Fruit fly (Drosophila melanogaster) whole organism, embryonic: ENCODE measurements around the gene CG2147.
A peak's percentile ranks its signal among the peaks of the same experiment; 100 is the strongest.

Experiments
- CG12391 ChIP-seq: fragments of 200-800 bp; sonication (Bioruptor generic); optimal IDR thresholded peaks from 3 replicates; lab custom pipeline; 2018; ENCODE audit warnings: missing biosample characterization, mild to moderate bottlenecking, missing genetic modification characterization, moderate library complexity
- CG12659 ChIP-seq: fragments of 200-800 bp; sonication (Bioruptor generic); optimal IDR thresholded peaks from 3 replicates; lab custom pipeline; 2017; ENCODE audit warnings: mild to moderate bottlenecking, missing biosample characterization, missing genetic modification reagents, missing genetic modification characterization
- CG13287 ChIP-seq: fragments of 200-800 bp; sonication (Bioruptor generic); IDR thresholded peaks from 2 replicates; pipeline ENCODE4 v1.3.6; 2022; ENCODE audit warnings: missing biosample characterization, missing genetic modification characterization; ENCODE audit not compliant: partially characterized antibody
- CG15479 ChIP-seq: fragments of 200-800 bp; sonication (Bioruptor generic); optimal IDR thresholded peaks from 3 replicates; lab custom pipeline; 2019; ENCODE audit warnings: missing biosample characterization, mild to moderate bottlenecking, missing genetic modification characterization, moderate library complexity
- CG15514 ChIP-seq: fragments of 200-800 bp; sonication (Bioruptor generic); optimal IDR thresholded peaks from 3 replicates; lab custom pipeline; 2017; ENCODE audit warnings: missing biosample characterization, missing genetic modification characterization, mild to moderate bottlenecking, moderate library complexity, missing genetic modification reagents
- CG18619 ChIP-seq: fragments of 200-800 bp; sonication (Bioruptor generic); optimal IDR thresholded peaks from 3 replicates; lab custom pipeline; 2017; ENCODE audit warnings: missing biosample characterization, mild to moderate bottlenecking, missing genetic modification characterization
- CG18764 ChIP-seq: fragments of 200-800 bp; sonication (Bioruptor generic); optimal IDR thresholded peaks from 3 replicates; lab custom pipeline; 2016; ENCODE audit warnings: missing biosample characterization, missing genetic modification characterization
- CG2678 ChIP-seq: fragments of 200-800 bp; sonication (Bioruptor generic); optimal IDR thresholded peaks from 3 replicates; lab custom pipeline; 2019; ENCODE audit warnings: missing biosample characterization, mild to moderate bottlenecking, missing genetic modification characterization, moderate library complexity
- CG30403 ChIP-seq: fragments of 200-800 bp; sonication (Bioruptor generic); optimal IDR thresholded peaks from 3 replicates; lab custom pipeline; 2016; ENCODE audit warnings: missing biosample characterization, missing genetic modification characterization
- CG34376 ChIP-seq: fragments of 200-800 bp; sonication (Bioruptor generic); optimal IDR thresholded peaks from 2 replicates; lab custom pipeline; 2018; ENCODE audit warnings: missing biosample characterization, mild to moderate bottlenecking, missing genetic modification characterization
- CG3847 ChIP-seq: fragments of 200-800 bp; sonication (Bioruptor generic); IDR thresholded peaks from 2 replicates; pipeline ENCODE4 v1.3.6; 2022; ENCODE audit warnings: missing biosample characterization, missing genetic modification characterization
- CG4360 ChIP-seq: fragments of 200-800 bp; sonication (Bioruptor generic); IDR thresholded peaks from 2 replicates; pipeline ENCODE4 v1.3.6; 2022; ENCODE audit warnings: missing biosample characterization, missing genetic modification characterization
- CG4404 ChIP-seq: fragments of 200-800 bp; sonication (Bioruptor generic); IDR thresholded peaks from 2 replicates; pipeline ENCODE4 v1.3.6; 2022; ENCODE audit warnings: missing biosample characterization, missing genetic modification characterization
- CG5180 ChIP-seq: fragments of 200-800 bp; sonication (Bioruptor generic); optimal IDR thresholded peaks from 3 replicates; lab custom pipeline; 2017; ENCODE audit warnings: missing biosample characterization, missing genetic modification characterization, mild to moderate bottlenecking, moderate library complexity, missing genetic modification reagents
- CG6272 ChIP-seq: fragments of 200-800 bp; sonication (Bioruptor generic); IDR thresholded peaks from 2 replicates; pipeline ENCODE4 v1.3.6; 2022; ENCODE audit warnings: missing biosample characterization, missing genetic modification characterization
- CG7839 ChIP-seq: fragments of 200-800 bp; sonication (Bioruptor generic); optimal IDR thresholded peaks from 3 replicates; lab custom pipeline; 2018; ENCODE audit warnings: missing biosample characterization, mild to moderate bottlenecking, missing genetic modification characterization, moderate library complexity
- CG8478 ChIP-seq: fragments of >200 bp; optimal IDR thresholded peaks from 2 replicates; lab custom pipeline; 2018
- CG9817 ChIP-seq: fragments of 200-800 bp; sonication (Bioruptor generic); optimal IDR thresholded peaks from 2 replicates; lab custom pipeline; 2018; ENCODE audit warnings: missing biosample characterization, mild to moderate bottlenecking, missing genetic modification characterization, moderate library complexity
- CTCF ChIP-seq: fragments of 200-800 bp; sonication (Bioruptor generic); optimal IDR thresholded peaks from 2 replicates; lab custom pipeline; 2017; ENCODE audit warnings: missing biosample characterization, mild to moderate bottlenecking, missing genetic modification characterization, moderate library complexity
- CoRest ChIP-seq: fragments of 200-800 bp; sonication (Bioruptor generic); optimal IDR thresholded peaks from 3 replicates; lab custom pipeline; 2018; ENCODE audit warnings: missing biosample characterization, mild to moderate bottlenecking, missing genetic modification characterization, moderate library complexity
- CrebB ChIP-seq: fragments of 200-800 bp; sonication (Bioruptor generic); optimal IDR thresholded peaks from 3 replicates; lab custom pipeline; 2018; ENCODE audit warnings: missing biosample characterization, mild to moderate bottlenecking, missing genetic modification characterization
- Dref ChIP-seq: fragments of 200-800 bp; sonication (Bioruptor generic); IDR thresholded peaks from 2 replicates; pipeline ENCODE4 v1.3.6; 2022; ENCODE audit warnings: missing biosample characterization, missing genetic modification characterization
- ERR ChIP-seq: fragments of 200-800 bp; sonication (Bioruptor generic); optimal IDR thresholded peaks from 2 replicates; lab custom pipeline; 2016; ENCODE audit warnings: missing biosample characterization, missing genetic modification characterization
- Ets97D ChIP-seq: fragments of 200-800 bp; sonication (Bioruptor generic); optimal IDR thresholded peaks from 3 replicates; lab custom pipeline; 2016; ENCODE audit warnings: missing biosample characterization, missing genetic modification characterization
- HLH3B ChIP-seq: fragments of 200-800 bp; sonication (Bioruptor generic); IDR thresholded peaks from 2 replicates; pipeline ENCODE4 v1.3.6; 2022; ENCODE audit warnings: missing biosample characterization, missing genetic modification characterization
- HLH4C ChIP-seq: fragments of 200-800 bp; sonication (Bioruptor generic); IDR thresholded peaks from 3 replicates; pipeline ENCODE4 v1.3.6; 2022; ENCODE audit warnings: missing biosample characterization, missing genetic modification characterization; ENCODE audit not compliant: partially characterized antibody
- Hey ChIP-seq: fragments of 200-800 bp; sonication (Bioruptor generic); optimal IDR thresholded peaks from 3 replicates; lab custom pipeline; 2018; ENCODE audit warnings: missing biosample characterization, mild to moderate bottlenecking, missing genetic modification characterization
- Hmx ChIP-seq: fragments of 200-800 bp; sonication (Bioruptor generic); optimal IDR thresholded peaks from 2 replicates; lab custom pipeline; 2016; ENCODE audit warnings: missing biosample characterization, missing genetic modification characterization
- NK7.1 ChIP-seq: fragments of 200-800 bp; sonication (Bioruptor generic); optimal IDR thresholded peaks from 3 replicates; lab custom pipeline; 2016; ENCODE audit warnings: missing biosample characterization, missing genetic modification characterization
- Sox102F ChIP-seq: fragments of 200-800 bp; sonication (Bioruptor generic); optimal IDR thresholded peaks from 2 replicates; lab custom pipeline; 2018; ENCODE audit warnings: missing biosample characterization, mild to moderate bottlenecking, missing genetic modification characterization, moderate library complexity
- Spps ChIP-seq: fragments of 200-800 bp; sonication (Bioruptor generic); optimal IDR thresholded peaks from 2 replicates; lab custom pipeline; 2018; ENCODE audit warnings: missing biosample characterization, mild to moderate bottlenecking, missing genetic modification characterization
- Stat92E ChIP-seq, 3 experiments: fragments of >200 bp in 2 of 3; fragments of 200-800 bp in 1 of 3; sonication (Bioruptor generic) in 1 of 3; optimal IDR thresholded peaks; 2 replicates each; lab custom pipeline; 2017 to 2019; ENCODE audit warnings: missing biosample characterization in 3 of 3, missing genetic modification characterization in 3 of 3, mild to moderate bottlenecking in 1 of 3, moderate library complexity in 1 of 3
- TFAM ChIP-seq: fragments of 200-800 bp; sonication (Bioruptor generic); optimal IDR thresholded peaks from 2 replicates; lab custom pipeline; 2017; ENCODE audit warnings: missing biosample characterization, missing genetic modification characterization, inconsistent platforms
- bbx ChIP-seq: fragments of 200-800 bp; sonication (Bioruptor generic); IDR thresholded peaks from 2 replicates; pipeline ENCODE4 v1.3.6; 2022; ENCODE audit warnings: missing biosample characterization, missing genetic modification characterization; ENCODE audit not compliant: partially characterized antibody
- bigmax ChIP-seq: fragments of 200-800 bp; sonication (Bioruptor generic); optimal IDR thresholded peaks from 2 replicates; lab custom pipeline; 2018; ENCODE audit warnings: missing biosample characterization, mild to moderate bottlenecking, missing genetic modification characterization
- disco-r ChIP-seq: fragments of 200-800 bp; sonication (Bioruptor generic); optimal IDR thresholded peaks from 2 replicates; lab custom pipeline; 2016; ENCODE audit warnings: missing biosample characterization, missing genetic modification characterization
- exex ChIP-seq: fragments of 200-800 bp; sonication (Bioruptor generic); optimal IDR thresholded peaks from 4 replicates; lab custom pipeline; 2018; ENCODE audit warnings: missing biosample characterization, mild to moderate bottlenecking, missing genetic modification characterization, moderate library complexity
- fd102C ChIP-seq: fragments of 200-800 bp; sonication (Bioruptor generic); optimal IDR thresholded peaks from 2 replicates; lab custom pipeline; 2018; ENCODE audit warnings: missing biosample characterization, mild to moderate bottlenecking, missing genetic modification characterization, moderate library complexity
- ftz-f1 ChIP-seq: fragments of 200-800 bp; sonication (Bioruptor generic); optimal IDR thresholded peaks from 2 replicates; lab custom pipeline; 2016; ENCODE audit warnings: missing biosample characterization, missing genetic modification characterization
- gcm2 ChIP-seq: fragments of 200-800 bp; sonication (Bioruptor generic); optimal IDR thresholded peaks from 2 replicates; lab custom pipeline; 2016; ENCODE audit warnings: missing biosample characterization, missing genetic modification characterization
- gt ChIP-seq: fragments of 200-800 bp; sonication (Bioruptor generic); IDR thresholded peaks from 2 replicates; pipeline ENCODE4 v1.3.6; 2022; ENCODE audit warnings: missing biosample characterization, missing genetic modification characterization
- ind ChIP-seq: fragments of 200-800 bp; sonication (Bioruptor generic); optimal IDR thresholded peaks from 3 replicates; lab custom pipeline; 2016; ENCODE audit warnings: missing biosample characterization, missing genetic modification characterization
- inv ChIP-seq: fragments of 200-800 bp; sonication (Bioruptor generic); IDR thresholded peaks from 2 replicates; pipeline ENCODE4 v1.3.6; 2022; ENCODE audit warnings: missing biosample characterization, missing genetic modification characterization; ENCODE audit not compliant: partially characterized antibody
- mam ChIP-seq: fragments of 200-800 bp; sonication (Bioruptor generic); optimal IDR thresholded peaks from 3 replicates; lab custom pipeline; 2016; ENCODE audit warnings: missing biosample characterization, missing genetic modification characterization
- org-1 ChIP-seq: fragments of 200-800 bp; sonication (Bioruptor generic); optimal IDR thresholded peaks from 2 replicates; lab custom pipeline; 2017; ENCODE audit warnings: missing biosample characterization, missing genetic modification characterization
- pita ChIP-seq: fragments of 200-800 bp; sonication (Bioruptor generic); optimal IDR thresholded peaks from 2 replicates; lab custom pipeline; 2017; ENCODE audit warnings: missing biosample characterization, mild to moderate bottlenecking, missing genetic modification characterization
- pzg ChIP-seq: fragments of 200-800 bp; sonication (Bioruptor generic); optimal IDR thresholded peaks from 3 replicates; lab custom pipeline; 2018; ENCODE audit warnings: missing biosample characterization, mild to moderate bottlenecking, missing genetic modification characterization, moderate library complexity
- ro ChIP-seq: fragments of 200-800 bp; sonication (Bioruptor generic); IDR thresholded peaks from 2 replicates; pipeline ENCODE4 v1.3.6; 2022; ENCODE audit warnings: missing biosample characterization, missing genetic modification characterization
- run ChIP-seq: fragments of 200-800 bp; sonication (Bioruptor generic); optimal IDR thresholded peaks from 3 replicates; lab custom pipeline; 2018; ENCODE audit warnings: missing biosample characterization, mild to moderate bottlenecking, missing genetic modification characterization
- salm ChIP-seq: fragments of 200-800 bp; sonication (Bioruptor generic); optimal IDR thresholded peaks from 2 replicates; lab custom pipeline; 2018; ENCODE audit warnings: missing biosample characterization, mild to moderate bottlenecking, missing genetic modification characterization
- slbo ChIP-seq: fragments of 200-800 bp; sonication (Bioruptor generic); IDR thresholded peaks from 2 replicates; pipeline ENCODE4 v1.3.6; 2022; ENCODE audit warnings: missing biosample characterization, missing genetic modification characterization
- ssp ChIP-seq: fragments of 200-800 bp; sonication (Bioruptor generic); IDR thresholded peaks from 2 replicates; pipeline ENCODE4 v1.3.6; 2022; ENCODE audit warnings: missing biosample characterization, missing genetic modification characterization
- trh ChIP-seq: fragments of 200-800 bp; sonication (Bioruptor generic); optimal IDR thresholded peaks from 2 replicates; lab custom pipeline; 2016; ENCODE audit warnings: missing biosample characterization, missing genetic modification characterization

The CG2147 gene

dm6 chrX:8263236-8263635 lies 22.8 kb downstream of the CG2147 start (continued):
- TF ChIP-seq HLH4C (GFP tag; lab: Robert Waterston, UW) (no peak), Sox102F (peak; percentile 20), CG4404 (no peak), NK7.1 (GFP tag; lab: Kevin White, UChicago) (no peak), slbo (GFP tag; lab: Robert Waterston, UW) (peak; percentile 37), CG30403 (GFP tag; lab: Kevin White, UChicago) (peak; percentile 21), run (tag; lab: Kevin White, UChicago) (no peak), trh (GFP tag; lab: Kevin White, UChicago) (no peak), CG13287 (GFP tag; lab: Robert Waterston, UW) (no peak), fd102C (GFP tag; lab: Kevin White, UChicago) (no peak), disco-r (GFP tag; lab: Kevin White, UChicago) (no peak), gt (GFP tag; lab: Robert Waterston, UW) (no peak), CG12391 (tag; lab: Kevin White, UChicago) (no peak), mam (no peak), CG15479 (GFP tag; lab: Kevin White, UChicago) (no peak), CG18764 (GFP tag; lab: Kevin White, UChicago) (no peak), CG8478 (lab: Kevin White, UChicago) (no peak), CG9817 (tag; lab: Kevin White, UChicago) (no peak), Hey (tag; lab: Kevin White, UChicago) (no peak), CG7839 (tag; lab: Kevin White, UChicago) (peak; percentile 20), CG5180 (GFP tag; lab: Kevin White, UChicago) (no peak), pita (GFP tag; lab: Kevin White, UChicago) (no peak), ssp (GFP tag; lab: Robert Waterston, UW) (no peak), ind (peak; percentile 34), Spps (no peak), CG12659 (GFP tag; lab: Kevin White, UChicago) (no peak), CG34376 (GFP tag; lab: Kevin White, UChicago) (no peak), Stat92E (GFP tag; optimal IDR thresholded peaks at IDR 0.05; lab: Kevin White, UChicago) (no peak), TFAM (GFP tag; lab: Kevin White, UChicago) (no peak), CG18619 (GFP tag; lab: Kevin White, UChicago) (no peak), Hmx (GFP tag; lab: Kevin White, UChicago) (no peak), salm (no peak), org-1 (no peak), CG6272 (no peak), CoRest (peak; percentile 29), ftz-f1 (GFP tag; lab: Kevin White, UChicago) (no peak), exex (tag; lab: Kevin White, UChicago) (no peak)

- TF ChIP-seq CG2678 (no peak), inv (no peak), pzg (GFP tag; lab: Kevin White, UChicago) (peak; percentile 45), bbx (GFP tag; lab: Robert Waterston, UW) (no peak), CTCF (GFP tag; lab: Kevin White, UChicago) (peak; percentile 59), Ets97D (GFP tag; lab: Kevin White, UChicago) (peak; percentile 3), CG3847 (0 out of 2 replicates have a peak, but pooled peaks have one; percentile 8), ro (GFP tag; lab: Robert Waterston, UW) (no peak), gcm2 (GFP tag; lab: Kevin White, UChicago) (no peak), CG15514 (peak; percentile 47), ERR (GFP tag; lab: Kevin White, UChicago) (no peak), CG4404 (no peak), HLH3B (GFP tag; lab: Robert Waterston, UW) (no peak), bigmax (peak; percentile 35), Dref (GFP tag; lab: Robert Waterston, UW) (peak; percentile 34; the same call in 1 of the 2 replicates), CrebB (tag; lab: Kevin White, UChicago) (no peak), CG4360 (GFP tag; lab: Robert Waterston, UW) (no peak)
Measured at dm6 chrX:8265261-8265660, 24.8 kb downstream of the CG2147 start.
